Worm (Caenorhabditis elegans): Measurements from ENCODE around the gene elo-7.
A peak's percentile ranks its signal among the peaks of the same experiment; 100 is the strongest.

elo-7 gene

DNA sequence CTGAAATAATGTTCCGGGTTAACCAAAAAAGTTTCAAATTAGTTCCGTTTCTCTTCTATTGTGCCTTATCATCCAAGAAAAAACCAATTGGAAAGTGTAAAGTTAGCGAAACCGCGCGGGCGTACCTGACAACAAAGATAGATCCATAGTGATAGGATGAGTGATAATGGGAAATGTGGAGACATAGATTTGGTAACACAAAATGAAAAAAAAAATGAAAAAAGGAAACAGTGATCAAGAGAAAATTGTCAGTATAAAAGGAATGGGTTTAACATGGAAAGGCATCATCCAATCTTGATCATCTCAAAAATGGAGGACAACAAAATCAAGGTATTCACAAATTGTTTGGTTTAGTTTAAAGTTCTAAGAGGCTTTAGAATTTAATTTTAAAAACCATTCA, 33.3 kb downstream of the elo-7 start, which contains the start of gene col-122:
col-122 (plus strand) TSS at position 301 of the 400 bp plus-strand sequence.
- TF ChIP-seq ceh-100 (GFP tag; IDR thresholded peaks at IDR 0.05) = no peak
- no peak for TF ChIP-seq nhr-90 (tag; optimal IDR thresholded peaks at IDR 0.05)
- no peak for TF ChIP-seq ama-1 (optimal IDR thresholded peaks at IDR 0.05)
- TF ChIP-seq ama-1 (GFP tag; optimal IDR thresholded peaks at IDR 0.05) = no peak
- TF ChIP-seq madf-10 (tag; optimal IDR thresholded peaks at IDR 0.05) = no peak
- TF ChIP-seq ekl-4 (GFP tag; IDR thresholded peaks at IDR 0.05) = no peak
- TF ChIP-seq nhr-120 (GFP tag; IDR thresholded peaks at IDR 0.05) = no peak
- TF ChIP-seq T26A5.8 (tag; optimal IDR thresholded peaks at IDR 0.05) = no peak
- TF ChIP-seq nfya-1 (tag; optimal IDR thresholded peaks at IDR 0.05; ENCODE audit: borderline replicate concordance, insufficient read depth) = no peak
- TF ChIP-seq Y53F4B.3 (GFP tag; IDR thresholded peaks at IDR 0.05) = no peak
- no peak for TF ChIP-seq madf-3 (GFP tag; IDR thresholded peaks at IDR 0.05)
- TF ChIP-seq cebp-2 (GFP tag; IDR thresholded peaks at IDR 0.05) = no peak
- TF ChIP-seq mes-4 (tag; optimal IDR thresholded peaks at IDR 0.05) = no peak
- no peak for TF ChIP-seq ceh-40 (GFP tag; IDR thresholded peaks at IDR 0.05)

DNA sequence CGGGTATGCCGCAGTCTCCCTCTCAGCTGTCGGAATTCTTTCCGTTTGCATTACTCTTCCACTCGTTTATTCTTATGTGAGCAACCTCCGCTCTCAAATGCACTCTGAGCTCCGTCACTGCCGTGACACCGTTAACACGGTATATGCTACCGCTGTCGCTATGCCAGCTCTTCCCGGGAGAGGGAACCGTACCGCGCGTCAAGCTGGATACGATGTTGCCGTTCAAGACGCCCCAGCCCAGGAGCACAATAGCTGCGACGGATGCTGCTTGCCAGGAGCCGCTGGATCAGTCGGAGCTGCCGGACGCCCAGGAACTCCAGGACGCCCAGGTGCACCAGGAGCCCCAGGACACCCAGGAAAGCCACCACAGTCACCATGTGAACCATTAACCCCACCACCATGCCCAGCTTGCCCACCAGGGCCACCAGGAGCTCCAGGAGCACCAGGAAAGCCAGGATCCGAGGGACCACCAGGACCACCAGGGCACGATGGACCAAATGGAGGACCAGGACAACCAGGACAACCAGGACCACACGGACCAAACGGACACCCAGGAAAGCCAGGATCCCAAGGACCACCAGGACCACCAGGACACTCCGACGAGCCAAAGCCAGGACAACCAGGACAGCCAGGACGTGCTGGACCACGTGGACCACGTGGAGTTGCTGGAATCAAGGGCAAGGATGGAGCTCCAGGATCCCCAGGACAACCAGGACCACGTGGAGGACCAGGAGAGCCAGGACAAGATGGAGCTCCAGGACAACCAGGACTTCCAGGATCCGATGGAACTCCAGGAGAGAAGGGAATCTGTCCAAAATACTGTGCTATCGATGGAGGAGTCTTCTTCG, 34.0 kb downstream of the elo-7 start:
- no peak for TF ChIP-seq Y53F4B.3 (GFP tag; IDR thresholded peaks at IDR 0.05)
- TF ChIP-seq attf-3 (GFP tag; conservative IDR thresholded peaks at IDR 0.05) = no peak
- TF ChIP-seq F52B5.7 (tag; optimal IDR thresholded peaks at IDR 0.05) = peak; percentile 0
- peak; percentile 10 for TF ChIP-seq ets-4 (GFP tag; optimal IDR thresholded peaks at IDR 0.05)
- TF ChIP-seq ztf-26 (tag; optimal IDR thresholded peaks at IDR 0.05) = peak; percentile 89
- TF ChIP-seq atf-7 (tag; optimal IDR thresholded peaks at IDR 0.05) = peak; percentile 26
- TF ChIP-seq repo-1 (tag; optimal IDR thresholded peaks at IDR 0.05) = peak; percentile 10
- TF ChIP-seq C17E4.6 (GFP tag; IDR thresholded peaks at IDR 0.05) = no peak
- peak; percentile 83 for TF ChIP-seq ceh-79 (tag; optimal IDR thresholded peaks at IDR 0.05)
- no peak for TF ChIP-seq B0261.1 (tag; optimal IDR thresholded peaks at IDR 0.05)
- TF ChIP-seq nfyb-1 (GFP tag; IDR thresholded peaks at IDR 0.05) = 0 out of 2 replicates have a peak, but pooled peaks have one; percentile 24
- TF ChIP-seq F22D6.2 (tag; optimal IDR thresholded peaks at IDR 0.05) = peak; percentile 24
- TF ChIP-seq nhr-90 (tag; optimal IDR thresholded peaks at IDR 0.05) = peak; percentile 18
- 0 out of 2 replicates have a peak, but pooled peaks have one; percentile 39 for TF ChIP-seq egl-44 (GFP tag; IDR thresholded peaks at IDR 0.05)
- no peak for TF ChIP-seq madf-10 (tag; optimal IDR thresholded peaks at IDR 0.05)
- TF ChIP-seq lin-40 (tag; optimal IDR thresholded peaks at IDR 0.05) = peak; percentile 54
- no peak for TF ChIP-seq athp-1 (tag; optimal IDR thresholded peaks at IDR 0.05)
- no peak for TF ChIP-seq Y67H2A.10 (GFP tag; conservative IDR thresholded peaks at IDR 0.05)
- 0 out of 2 replicates have a peak, but pooled peaks have one; percentile 69 for TF ChIP-seq nhr-120 (GFP tag; IDR thresholded peaks at IDR 0.05)
- TF ChIP-seq zfh-2 (GFP tag; conservative IDR thresholded peaks at IDR 0.05) = peak; percentile 94
- TF ChIP-seq snpc-4 (GFP tag; optimal IDR thresholded peaks at IDR 0.05) = no peak
- no peak for TF ChIP-seq snpc-4 (tag; optimal IDR thresholded peaks at IDR 0.05)
- peak; percentile 22 for TF ChIP-seq ztf-18 (tag; optimal IDR thresholded peaks at IDR 0.05)
- TF ChIP-seq F39B2.1 (GFP tag; IDR thresholded peaks at IDR 0.05) = no peak
- peak; percentile 81 for TF ChIP-seq lin-26 (GFP tag; IDR thresholded peaks at IDR 0.05)
- peak; percentile 90 for TF ChIP-seq egrh-3 (GFP tag; IDR thresholded peaks at IDR 0.05)
- peak; percentile 14 for TF ChIP-seq sptf-2 (GFP tag; optimal IDR thresholded peaks at IDR 0.05)
- peak; percentile 10 for TF ChIP-seq T26A5.8 (tag; optimal IDR thresholded peaks at IDR 0.05)
- peak; percentile 32; the same call in 1 of the 2 replicates for TF ChIP-seq ztf-28 (GFP tag; IDR thresholded peaks at IDR 0.05)

All from whole organism, young adult.